Fruit fly (Drosophila melanogaster): Measurements from ENCODE around the gene CG14194.

- TF ChIP-seq lola (GFP tag; optimal IDR thresholded peaks at IDR 0.05): no peak
- TF ChIP-seq psq (GFP tag; optimal IDR thresholded peaks at IDR 0.05): peak; percentile 51
- no peak for TF ChIP-seq Rel (GFP tag; optimal IDR thresholded peaks at IDR 0.05)
- TF ChIP-seq Rel (tag; optimal IDR thresholded peaks at IDR 0.05): no peak
- TF ChIP-seq Dif (GFP tag; optimal IDR thresholded peaks at IDR 0.05; ENCODE audit: partially characterized antibody): no peak
- TF ChIP-seq Dfd (GFP tag; optimal IDR thresholded peaks at IDR 0.05): no peak
- TF ChIP-seq Hnf4 (GFP tag; optimal IDR thresholded peaks at IDR 0.05): peak; percentile 29
- TF ChIP-seq OdsH (GFP tag; optimal IDR thresholded peaks at IDR 0.05): peak; percentile 17
- no peak for TF ChIP-seq dl (GFP tag; optimal IDR thresholded peaks at IDR 0.05; ENCODE audit: insufficient read depth in 1 of 2, partially characterized antibody in 2 of 2)
Observed at dm6 chrX:19162249-19162914, 31.0 kb upstream of the CG14194 start.

Data from whole organism, wandering third instar larva.